Worm (Caenorhabditis elegans): ENCODE measurements around the gene Y53F4B.11.

DNA sequence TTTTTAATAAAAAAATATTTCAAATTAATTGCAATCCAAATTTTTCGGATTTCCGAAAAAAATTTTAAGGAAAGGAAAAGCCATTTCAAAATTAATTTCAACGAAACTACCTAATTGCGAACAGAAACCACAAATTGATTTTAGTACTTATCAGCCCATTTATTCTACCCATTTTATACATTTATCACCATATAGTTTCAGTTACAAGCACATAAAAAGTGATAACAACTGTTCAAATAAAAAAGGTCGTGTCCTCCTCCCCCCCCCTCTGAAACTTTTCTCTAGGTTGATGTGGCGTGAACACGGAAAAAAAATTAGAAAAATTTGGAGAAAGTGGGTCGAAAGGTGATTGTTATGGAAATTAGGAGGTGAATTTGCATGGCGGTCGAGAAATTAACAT lies 45.7 kb upstream of the Y53F4B.11 start:
- no peak for TF ChIP-seq nhr-77 (tag; optimal IDR thresholded peaks at IDR 0.05)
- TF ChIP-seq ztf-11 (tag; optimal IDR thresholded peaks at IDR 0.05), result no peak
- TF ChIP-seq mef-2 (tag; optimal IDR thresholded peaks at IDR 0.05), result no peak
- TF ChIP-seq lsy-2 (tag; optimal IDR thresholded peaks at IDR 0.05), result no peak
- TF ChIP-seq F16B12.6 (tag; optimal IDR thresholded peaks at IDR 0.05), result no peak
- TF ChIP-seq pag-3 (tag; optimal IDR thresholded peaks at IDR 0.05; ENCODE audit: borderline replicate concordance, insufficient read depth), result no peak
- TF ChIP-seq ceh-82 (tag; optimal IDR thresholded peaks at IDR 0.05), result no peak
- TF ChIP-seq fkh-4 (tag; optimal IDR thresholded peaks at IDR 0.05; ENCODE audit: borderline replicate concordance), result no peak

Measured in whole organism, L1 larva.